Fruit fly (Drosophila melanogaster) whole organism: Measurements from ENCODE around the gene elg1.

ENCODE experiments used
- CG8478 ChIP-seq: fragments of >200 bp; optimal IDR thresholded peaks from 2 replicates; lab custom pipeline; 2018; ENCODE audit warnings: inconsistent platforms
- Dll ChIP-seq: fragments of >200 bp; optimal IDR thresholded peaks from 2 replicates; lab custom pipeline; 2017
- EcR ChIP-seq, 2 experiments: fragments of >200 bp; optimal IDR thresholded peaks; 2 replicates each; lab custom pipeline; 2017; ENCODE audit warnings: missing biosample characterization in 2 of 2, missing genetic modification characterization in 2 of 2, missing genetic modification reagents in 2 of 2
- psq ChIP-seq: fragments of >200 bp; optimal IDR thresholded peaks from 2 replicates; lab custom pipeline; 2017

DNA sequence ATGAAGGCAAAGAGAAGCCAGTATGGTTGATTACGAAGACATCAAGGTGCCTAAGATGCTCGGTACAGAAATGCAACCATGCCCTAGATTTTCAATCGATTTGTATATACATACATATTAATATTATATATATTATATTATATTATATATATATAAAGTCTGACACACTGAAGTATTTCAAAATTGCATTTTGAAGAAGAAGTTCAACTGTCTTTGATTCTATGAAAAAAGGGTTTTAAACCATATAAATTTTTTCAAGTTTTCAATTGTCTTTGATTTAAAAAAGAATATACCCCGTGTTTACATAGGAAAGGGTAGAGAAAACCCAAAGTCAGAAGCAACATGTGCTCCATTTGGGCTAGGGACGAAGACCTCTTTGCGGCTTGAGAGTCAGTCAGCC, 43.0 kb downstream of the elg1 start:
- TF ChIP-seq CG8478 (lab: Kevin White, UChicago) (no peak), Dll (lab: Kevin White, UChicago) (no peak), psq (lab: Kevin White, UChicago) (no peak), EcR (GFP tag; optimal IDR thresholded peaks at IDR 0.05; lab: Kevin White, UChicago) (no peak)
